Worm (Caenorhabditis elegans): ENCODE data around the gene ador-1.

ce11 chrII:12547547-12547946, 44.9 kb upstream of the ador-1 start, which contains the start of gene F49C5.16:
- TF ChIP-seq pha-4 (GFP tag; IDR thresholded peaks at IDR 0.05) (no peak), pha-4 (tag; optimal IDR thresholded peaks at IDR 0.05) (no peak), hlh-11 (tag; optimal IDR thresholded peaks at IDR 0.05) (no peak), set-16 (GFP tag; IDR thresholded peaks at IDR 0.05) (no peak), lsy-2 (tag; optimal IDR thresholded peaks at IDR 0.05) (no peak)

Data from whole organism, L4 larva.